Fruit fly (Drosophila melanogaster): Measurements from ENCODE around the gene Arpc3A.

The Arpc3A gene

DNA sequence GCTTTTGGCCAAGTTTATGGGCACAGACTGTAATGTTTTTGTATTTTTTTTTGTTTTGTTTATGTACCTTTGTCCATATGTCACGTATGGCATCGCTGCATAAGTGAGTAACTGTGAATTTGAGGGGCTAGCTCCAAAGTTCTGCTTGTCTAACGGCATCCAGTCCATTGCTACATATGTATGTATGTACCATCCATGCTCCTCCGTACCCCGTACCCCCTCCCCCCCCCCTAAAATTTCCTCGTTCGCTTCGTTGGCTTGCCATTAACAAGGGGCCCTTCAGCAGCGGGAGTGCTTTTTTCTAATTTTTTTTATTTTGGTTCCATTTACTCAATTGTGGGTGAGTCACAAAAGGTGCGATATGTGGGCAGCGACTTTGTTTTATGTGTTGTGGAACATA lies 20.3 kb upstream of the Arpc3A start:
- no peak for TF ChIP-seq CG12605 (GFP tag; IDR thresholded peaks at IDR 0.05)
- no peak for TF ChIP-seq CG14655 (GFP tag; optimal IDR thresholded peaks at IDR 0.05)

DNA sequence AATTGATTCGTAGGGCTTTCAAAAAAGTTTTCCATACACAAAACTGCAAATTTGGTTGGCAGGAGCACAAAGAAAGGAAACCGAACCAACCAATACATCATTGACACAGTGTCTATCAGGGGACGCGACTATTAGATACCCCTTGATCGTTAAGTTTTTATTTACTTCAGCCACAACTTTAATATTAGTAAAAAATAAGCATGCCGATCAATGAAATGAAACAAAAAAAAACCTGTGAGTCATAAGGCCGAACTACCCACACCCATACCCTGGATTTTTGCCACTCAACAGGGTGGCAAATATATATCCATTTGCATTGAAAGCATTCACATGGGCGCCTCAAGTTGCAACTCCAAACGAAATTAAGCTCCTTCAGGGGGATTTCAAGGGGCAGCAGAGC lies 18.2 kb upstream of the Arpc3A start:
- TF ChIP-seq CG15710 (tag; optimal IDR thresholded peaks at IDR 0.05) (no peak), Snoo (tag; optimal IDR thresholded peaks at IDR 0.05) (no peak), CG8301 (tag; optimal IDR thresholded peaks at IDR 0.05) (no peak), CG8159 (tag; optimal IDR thresholded peaks at IDR 0.05) (no peak), CG34367 (tag; optimal IDR thresholded peaks at IDR 0.05) (no peak), Pif1B (GFP tag; optimal IDR thresholded peaks at IDR 0.05) (peak; percentile 5), D1 (tag; optimal IDR thresholded peaks at IDR 0.05) (no peak), CG4496 (GFP tag; IDR thresholded peaks at IDR 0.05) (peak; percentile 72; the same call in 2 of the 3 replicates), CG17806 (tag; optimal IDR thresholded peaks at IDR 0.05) (peak; percentile 23), gl (tag; optimal IDR thresholded peaks at IDR 0.05) (no peak), CG13204 (GFP tag; optimal IDR thresholded peaks at IDR 0.05) (no peak), CG9948 (tag; optimal IDR thresholded peaks at IDR 0.05) (peak; percentile 19), CG32121 (GFP tag; IDR thresholded peaks at IDR 0.05) (peak; percentile 38; the same call in 1 of the 2 replicates), Ets98B (GFP tag; IDR thresholded peaks at IDR 0.05) (peak; percentile 64), rn (GFP tag; IDR thresholded peaks at IDR 0.05) (no peak), EcR (GFP tag; optimal IDR thresholded peaks at IDR 0.05) (no peak), CG14655 (GFP tag; optimal IDR thresholded peaks at IDR 0.05) (no peak), fd96Ca (GFP tag; IDR thresholded peaks at IDR 0.05) (peak; percentile 54; the same call in 1 of the 3 replicates), CG12605 (GFP tag; IDR thresholded peaks at IDR 0.05) (no peak), Pif1A (GFP tag; optimal IDR thresholded peaks at IDR 0.05) (peak; percentile 42), CG10348 (GFP tag; IDR thresholded peaks at IDR 0.05) (no peak)

DNA sequence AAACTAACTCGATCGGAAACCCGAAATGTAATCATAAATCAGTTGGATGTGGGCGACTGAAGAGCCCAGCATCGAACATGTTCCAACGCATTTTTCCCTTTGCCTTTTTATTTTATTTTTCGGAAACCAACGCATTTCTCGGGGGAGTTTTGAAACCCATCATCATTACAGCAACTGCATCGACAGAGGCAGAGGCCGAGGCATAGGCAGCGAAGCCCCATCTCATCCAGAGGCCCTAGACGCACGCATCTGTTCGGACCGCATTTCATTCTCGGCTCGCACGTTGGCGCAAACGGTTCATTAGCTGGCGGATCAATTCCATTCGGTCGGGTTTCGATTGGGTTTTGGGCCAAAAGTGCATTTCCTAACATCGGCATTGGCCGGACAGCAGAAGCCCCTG lies 8.9 kb upstream of the Arpc3A start, which contains the start of gene CG4576:
Gene CG4576 (plus strand): TSS at position 227 of the 400 bp plus-strand sequence.
- TF ChIP-seq rn (GFP tag; IDR thresholded peaks at IDR 0.05) (no peak), EcR (GFP tag; optimal IDR thresholded peaks at IDR 0.05) (peak; percentile 15), CG4496 (GFP tag; IDR thresholded peaks at IDR 0.05) (no peak), CG13204 (GFP tag; optimal IDR thresholded peaks at IDR 0.05) (no peak), gl (tag; optimal IDR thresholded peaks at IDR 0.05) (no peak)

DNA sequence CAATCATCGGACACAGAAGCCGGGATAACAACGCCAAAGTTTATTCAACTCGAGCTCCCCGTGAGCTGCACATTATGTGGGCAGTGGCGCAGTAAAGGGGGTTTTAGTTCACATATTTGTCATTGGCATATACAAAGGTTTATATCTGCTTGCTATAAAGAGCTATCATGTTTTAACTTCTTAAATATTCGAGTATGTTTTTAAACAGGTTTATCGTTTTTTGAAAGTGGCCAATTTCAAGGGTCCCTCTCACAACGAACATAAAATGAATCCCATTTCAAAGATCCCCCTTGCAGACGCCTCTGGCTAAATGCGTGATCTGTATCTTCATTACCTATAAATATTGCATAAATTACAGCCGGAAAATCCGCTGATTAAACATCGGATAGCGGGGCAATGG lies 6.9 kb upstream of the Arpc3A start:
- TF ChIP-seq CG9948 (tag; optimal IDR thresholded peaks at IDR 0.05) (peak; percentile 80), CG17806 (tag; optimal IDR thresholded peaks at IDR 0.05) (peak; percentile 76), Pif1B (GFP tag; optimal IDR thresholded peaks at IDR 0.05) (peak; percentile 66), EcR (GFP tag; optimal IDR thresholded peaks at IDR 0.05) (peak; percentile 94), CG10348 (GFP tag; IDR thresholded peaks at IDR 0.05) (no peak), CG4496 (GFP tag; IDR thresholded peaks at IDR 0.05) (peak; percentile 51; the same call in 1 of the 3 replicates), Snoo (tag; optimal IDR thresholded peaks at IDR 0.05) (peak; percentile 39), CG15710 (tag; optimal IDR thresholded peaks at IDR 0.05) (peak; percentile 88), CG32121 (GFP tag; IDR thresholded peaks at IDR 0.05) (no peak), rn (GFP tag; IDR thresholded peaks at IDR 0.05) (no peak), Ets98B (GFP tag; IDR thresholded peaks at IDR 0.05) (peak; percentile 23; the same call in 1 of the 2 replicates), CG8301 (tag; optimal IDR thresholded peaks at IDR 0.05) (no peak), CG13204 (GFP tag; optimal IDR thresholded peaks at IDR 0.05) (peak; percentile 79), D1 (tag; optimal IDR thresholded peaks at IDR 0.05) (peak; percentile 61), CG12605 (GFP tag; IDR thresholded peaks at IDR 0.05) (0 out of 2 replicates have a peak, but pooled peaks have one; percentile 37), CG8159 (tag; optimal IDR thresholded peaks at IDR 0.05) (peak; percentile 86), fd96Ca (GFP tag; IDR thresholded peaks at IDR 0.05) (0 out of 3 replicates have a peak, but pooled peaks have one; percentile 36), CG34367 (tag; optimal IDR thresholded peaks at IDR 0.05) (peak; percentile 78), gl (tag; optimal IDR thresholded peaks at IDR 0.05) (peak; percentile 64), CG14655 (GFP tag; optimal IDR thresholded peaks at IDR 0.05) (no peak), Pif1A (GFP tag; optimal IDR thresholded peaks at IDR 0.05) (no peak)

DNA sequence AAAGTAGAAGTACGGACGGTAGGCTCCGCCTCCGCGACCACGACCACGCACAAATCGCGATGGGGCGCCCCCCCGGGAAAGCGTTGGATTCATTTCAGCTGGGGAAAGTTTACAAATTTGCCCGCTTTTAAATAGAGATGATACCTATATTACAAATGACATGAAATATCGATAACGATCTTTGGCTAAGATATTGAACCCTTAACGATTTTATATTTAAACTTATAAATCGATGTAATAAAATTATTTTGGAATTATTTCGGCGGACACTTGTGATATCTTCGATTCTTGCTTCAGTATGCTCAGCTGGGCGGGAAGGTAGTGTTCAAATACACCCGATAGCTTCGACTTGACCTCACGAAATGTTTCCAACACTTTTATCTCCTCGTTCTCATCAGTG lies 1.9 kb upstream of the Arpc3A start, which contains the start of gene rec:
Gene rec (minus strand): TSS at position 108 of the 400 bp plus-strand sequence.
- TF ChIP-seq CG14655 (GFP tag; optimal IDR thresholded peaks at IDR 0.05) (no peak), CG8159 (tag; optimal IDR thresholded peaks at IDR 0.05) (no peak), Pif1A (GFP tag; optimal IDR thresholded peaks at IDR 0.05) (no peak), CG34367 (tag; optimal IDR thresholded peaks at IDR 0.05) (no peak), CG10348 (GFP tag; IDR thresholded peaks at IDR 0.05) (no peak), CG9948 (tag; optimal IDR thresholded peaks at IDR 0.05) (no peak), CG12605 (GFP tag; IDR thresholded peaks at IDR 0.05) (no peak), CG8301 (tag; optimal IDR thresholded peaks at IDR 0.05) (no peak), rn (GFP tag; IDR thresholded peaks at IDR 0.05) (no peak), Pif1B (GFP tag; optimal IDR thresholded peaks at IDR 0.05) (no peak), CG4496 (GFP tag; IDR thresholded peaks at IDR 0.05) (no peak), CG15710 (tag; optimal IDR thresholded peaks at IDR 0.05) (no peak), CG13204 (GFP tag; optimal IDR thresholded peaks at IDR 0.05) (no peak), Snoo (tag; optimal IDR thresholded peaks at IDR 0.05) (no peak), gl (tag; optimal IDR thresholded peaks at IDR 0.05) (no peak), CG17806 (tag; optimal IDR thresholded peaks at IDR 0.05) (no peak), CG32121 (GFP tag; IDR thresholded peaks at IDR 0.05) (no peak), EcR (GFP tag; optimal IDR thresholded peaks at IDR 0.05) (no peak)

DNA sequence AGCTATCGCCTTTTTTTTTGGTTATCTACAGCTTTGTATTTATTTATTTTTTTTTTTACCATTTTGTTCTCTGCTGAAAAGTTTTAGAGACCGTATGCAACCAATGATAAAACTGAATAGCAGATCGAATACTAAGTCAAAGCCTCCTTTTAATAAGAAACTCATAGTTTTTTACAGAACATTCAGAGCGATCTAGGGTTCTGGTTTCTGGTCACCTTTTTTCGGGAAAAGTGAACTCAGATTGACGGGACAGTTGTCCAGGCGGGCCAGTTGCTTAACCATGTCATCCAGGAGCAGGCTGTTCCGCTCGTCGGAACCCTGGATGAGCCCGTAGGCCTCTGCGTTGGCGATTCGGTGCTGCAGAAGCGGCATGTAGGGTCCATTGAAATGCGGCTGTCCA lies 1.1 kb upstream of the Arpc3A start, which contains the start of gene CG43318:
Gene CG43318 (minus strand): TSS at position 101 of the 400 bp plus-strand sequence.
- TF ChIP-seq rn (GFP tag; IDR thresholded peaks at IDR 0.05) (no peak), CG32121 (GFP tag; IDR thresholded peaks at IDR 0.05) (no peak), D1 (tag; optimal IDR thresholded peaks at IDR 0.05) (no peak), CG14655 (GFP tag; optimal IDR thresholded peaks at IDR 0.05) (no peak), EcR (GFP tag; optimal IDR thresholded peaks at IDR 0.05) (no peak), gl (tag; optimal IDR thresholded peaks at IDR 0.05) (no peak), CG8159 (tag; optimal IDR thresholded peaks at IDR 0.05) (no peak), Ets98B (GFP tag; IDR thresholded peaks at IDR 0.05) (no peak), CG12605 (GFP tag; IDR thresholded peaks at IDR 0.05) (no peak), CG9948 (tag; optimal IDR thresholded peaks at IDR 0.05) (no peak), Pif1A (GFP tag; optimal IDR thresholded peaks at IDR 0.05) (no peak), CG13204 (GFP tag; optimal IDR thresholded peaks at IDR 0.05) (no peak), CG34367 (tag; optimal IDR thresholded peaks at IDR 0.05) (no peak)
